Fruit fly (Drosophila melanogaster): ENCODE data around the gene ttk.
A peak's percentile ranks its signal among the peaks of the same experiment; 100 is the strongest.

Gene ttk

dm6 chr3R:31688671-31689642, 24.7 kb upstream of the ttk start (continued):
- no peak for TF ChIP-seq CG32532 (GFP tag; IDR thresholded peaks at IDR 0.05)
- TF ChIP-seq CG10959 (GFP tag; IDR thresholded peaks at IDR 0.05), result no peak
- TF ChIP-seq sima (GFP tag; optimal IDR thresholded peaks at IDR 0.05), result no peak
- no peak for TF ChIP-seq Dek (tag; optimal IDR thresholded peaks at IDR 0.05)
- TF ChIP-seq Elba2 (GFP tag; optimal IDR thresholded peaks at IDR 0.05), result no peak
- no peak for TF ChIP-seq C15 (GFP tag; IDR thresholded peaks at IDR 0.05)
- no peak for TF ChIP-seq odd (GFP tag; optimal IDR thresholded peaks at IDR 0.05)
- TF ChIP-seq cad (GFP tag; optimal IDR thresholded peaks at IDR 0.05), result no peak
- no peak for TF ChIP-seq NC2α (GFP tag; optimal IDR thresholded peaks at IDR 0.05)
- no peak for TF ChIP-seq fru (optimal IDR thresholded peaks at IDR 0.05)
- no peak for TF ChIP-seq Nf-YC (tag; optimal IDR thresholded peaks at IDR 0.05)
- TF ChIP-seq ranshi (GFP tag; IDR thresholded peaks at IDR 0.05), result no peak
- no peak for TF ChIP-seq CG1602 (GFP tag; optimal IDR thresholded peaks at IDR 0.05)
- peak; percentile 57; the same call in 1 of the 3 replicates for TF ChIP-seq ci (GFP tag; IDR thresholded peaks at IDR 0.05)
- no peak for TF ChIP-seq grn (GFP tag; optimal IDR thresholded peaks at IDR 0.05)
- TF ChIP-seq CG7372 (GFP tag; IDR thresholded peaks at IDR 0.05), result no peak
- TF ChIP-seq MBD-R2 (GFP tag; IDR thresholded peaks at IDR 0.05), result 0 out of 2 replicates have a peak, but pooled peaks have one; percentile 12
- no peak for TF ChIP-seq Fer1 (GFP tag; optimal IDR thresholded peaks at IDR 0.05)
- no peak for TF ChIP-seq pho (GFP tag; optimal IDR thresholded peaks at IDR 0.05)
- no peak for TF ChIP-seq CG4404 (GFP tag; IDR thresholded peaks at IDR 0.05)
- no peak for TF ChIP-seq cas (GFP tag; IDR thresholded peaks at IDR 0.05)
- TF ChIP-seq unpg (GFP tag; optimal IDR thresholded peaks at IDR 0.05), result peak; percentile 14
- TF ChIP-seq br (optimal IDR thresholded peaks at IDR 0.05), result no peak
- no peak for TF ChIP-seq CG8359 (GFP tag; optimal IDR thresholded peaks at IDR 0.05; ENCODE audit: borderline replicate concordance)
- TF ChIP-seq CG16813 (GFP tag; IDR thresholded peaks at IDR 0.05; ENCODE audit: partially characterized antibody), result no peak
- no peak for TF ChIP-seq CG5953 (GFP tag; IDR thresholded peaks at IDR 0.05)
- no peak for TF ChIP-seq btn (GFP tag; optimal IDR thresholded peaks at IDR 0.05)
- no peak for TF ChIP-seq CG17612 (GFP tag; IDR thresholded peaks at IDR 0.05)
- TF ChIP-seq pan (optimal IDR thresholded peaks at IDR 0.05), result no peak
- no peak for TF ChIP-seq pan (GFP tag; optimal IDR thresholded peaks at IDR 0.05 in 1 of 2, IDR thresholded peaks at IDR 0.05 in 1 of 2)
- no peak for TF ChIP-seq chif (GFP tag; optimal IDR thresholded peaks at IDR 0.05)
- no peak for TF ChIP-seq CG8478 (optimal IDR thresholded peaks at IDR 0.05)
- peak; percentile 90 for TF ChIP-seq Kr (GFP tag; optimal IDR thresholded peaks at IDR 0.05)
- no peak for TF ChIP-seq sug (tag; optimal IDR thresholded peaks at IDR 0.05)
- no peak for TF ChIP-seq Sry-β (GFP tag; optimal IDR thresholded peaks at IDR 0.05)
- TF ChIP-seq Vsx1 (GFP tag; optimal IDR thresholded peaks at IDR 0.05), result no peak
- TF ChIP-seq Aef1 (GFP tag; IDR thresholded peaks at IDR 0.05), result no peak
- TF ChIP-seq CG17186 (GFP tag; optimal IDR thresholded peaks at IDR 0.05), result no peak
- peak; percentile 4 for TF ChIP-seq CG10979 (tag; optimal IDR thresholded peaks at IDR 0.05)
- TF ChIP-seq ken (GFP tag; IDR thresholded peaks at IDR 0.05), result no peak
- TF ChIP-seq pb (GFP tag; optimal IDR thresholded peaks at IDR 0.05), result no peak
- TF ChIP-seq h (optimal IDR thresholded peaks at IDR 0.05), result no peak
- no peak for TF ChIP-seq CG30431 (GFP tag; optimal IDR thresholded peaks at IDR 0.05)
- no peak for TF ChIP-seq jumu (GFP tag; optimal IDR thresholded peaks at IDR 0.05)
- no peak for TF ChIP-seq ems (GFP tag; optimal IDR thresholded peaks at IDR 0.05)
- TF ChIP-seq disco-r (GFP tag; optimal IDR thresholded peaks at IDR 0.05), result no peak
- TF ChIP-seq CG6765 (GFP tag; optimal IDR thresholded peaks at IDR 0.05), result no peak
- no peak for TF ChIP-seq CG7271 (tag; optimal IDR thresholded peaks at IDR 0.05)
- TF ChIP-seq nerfin-1 (tag; optimal IDR thresholded peaks at IDR 0.05), result no peak
- no peak for TF ChIP-seq CG8281 (tag; optimal IDR thresholded peaks at IDR 0.05)
- no peak for TF ChIP-seq psq (GFP tag; optimal IDR thresholded peaks at IDR 0.05)
- TF ChIP-seq CG15479 (GFP tag; optimal IDR thresholded peaks at IDR 0.05), result peak; percentile 5

Data from whole organism, embryonic.